Worm (Caenorhabditis elegans) whole organism, L3 larva: ENCODE data around the gene Y39H10A.1.

Source experiments
- daf-12 ChIP-seq: fragments of 150-350 bp; optimal IDR thresholded peaks from 2 replicates; lab custom pipeline; 2014; ENCODE audit warnings: missing biosample characterization, missing genetic modification reagents, missing genetic modification characterization
- nhr-11 ChIP-seq: fragments of 150-350 bp; optimal IDR thresholded peaks from 2 replicates; lab custom pipeline; 2014; ENCODE audit warnings: missing biosample characterization, missing genetic modification characterization
- nhr-77 ChIP-seq: fragments of 150-350 bp; optimal IDR thresholded peaks from 2 replicates; lab custom pipeline; 2014; ENCODE audit warnings: missing biosample characterization, missing genetic modification characterization

- TF ChIP-seq nhr-11 (tag; lab: Kevin White, UChicago) = no peak
- no peak for TF ChIP-seq daf-12
- TF ChIP-seq nhr-77 (tag; lab: Kevin White, UChicago) = no peak
Measured at ce11 chrV:3717751-3718150, 49.3 kb upstream of the Y39H10A.1 start.
